Worm (Caenorhabditis elegans): ENCODE data around the gene pink-1.

The pink-1 gene

DNA sequence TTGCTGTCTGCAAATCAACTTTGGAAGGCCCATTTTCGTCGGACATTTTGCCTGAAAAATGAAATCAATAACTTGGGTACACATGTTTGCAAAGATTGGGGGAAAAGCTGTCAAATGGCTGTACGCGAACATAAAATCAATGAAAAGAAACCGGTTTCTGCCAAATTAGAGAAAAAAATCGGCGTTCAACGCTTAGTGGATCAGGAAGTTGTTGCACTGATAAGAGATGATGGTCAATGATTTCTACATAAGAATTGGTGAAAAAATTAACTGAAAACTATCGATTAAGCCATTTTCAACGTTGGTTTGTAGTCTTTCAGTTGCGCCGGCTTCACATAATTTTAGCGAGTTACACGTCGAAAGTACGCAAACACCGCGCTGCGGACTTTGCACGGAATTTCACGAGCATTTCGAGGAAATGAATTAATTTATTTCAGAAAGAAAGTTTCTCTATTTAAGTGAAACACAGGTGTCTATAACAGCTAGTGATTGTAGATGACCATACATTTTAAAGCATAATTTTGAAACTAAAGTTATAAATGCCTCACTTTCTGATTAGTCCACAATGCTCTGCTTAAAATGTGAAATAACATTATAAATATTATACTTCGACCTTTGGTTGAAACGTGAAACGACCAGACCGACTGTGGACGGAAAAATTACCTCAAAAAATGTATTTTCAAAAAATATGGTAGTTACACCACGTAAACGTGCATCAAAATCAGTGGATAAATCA, 34.2 kb upstream of the pink-1 start, which contains the start of the genes F07F6.4 and F07F6.2:
Gene F07F6.4 (minus strand): TSS at position 51 of the 736 bp plus-strand sequence.
Gene F07F6.2 (plus strand): TSS at position 686 of the 736 bp plus-strand sequence.
- TF ChIP-seq F33H1.4 (GFP tag; IDR thresholded peaks at IDR 0.05): no peak
- TF ChIP-seq dpl-1 (GFP tag; optimal IDR thresholded peaks at IDR 0.05): no peak
- TF ChIP-seq attf-5 (GFP tag; optimal IDR thresholded peaks at IDR 0.05): peak; percentile 14
- peak; percentile 89 to 94 for TF ChIP-seq let-607 (tag; optimal IDR thresholded peaks at IDR 0.05)
- no peak for TF ChIP-seq sptf-2 (GFP tag; optimal IDR thresholded peaks at IDR 0.05)
- TF ChIP-seq ama-1 (optimal IDR thresholded peaks at IDR 0.05): no peak
- TF ChIP-seq ama-1 (GFP tag; optimal IDR thresholded peaks at IDR 0.05): no peak
- no peak for TF ChIP-seq F10E7.11 (tag; optimal IDR thresholded peaks at IDR 0.05)
- no peak for TF ChIP-seq nhr-27 (tag; optimal IDR thresholded peaks at IDR 0.05)
- no peak for TF ChIP-seq mcd-1 (GFP tag; IDR thresholded peaks at IDR 0.05)
- no peak for TF ChIP-seq K12H6.12 (tag; optimal IDR thresholded peaks at IDR 0.05)
- TF ChIP-seq snpc-3.4 (tag; optimal IDR thresholded peaks at IDR 0.05): no peak
- no peak for TF ChIP-seq rpc-1 (optimal IDR thresholded peaks at IDR 0.05)
- no peak for TF ChIP-seq rpc-1 (tag; optimal IDR thresholded peaks at IDR 0.05)

DNA sequence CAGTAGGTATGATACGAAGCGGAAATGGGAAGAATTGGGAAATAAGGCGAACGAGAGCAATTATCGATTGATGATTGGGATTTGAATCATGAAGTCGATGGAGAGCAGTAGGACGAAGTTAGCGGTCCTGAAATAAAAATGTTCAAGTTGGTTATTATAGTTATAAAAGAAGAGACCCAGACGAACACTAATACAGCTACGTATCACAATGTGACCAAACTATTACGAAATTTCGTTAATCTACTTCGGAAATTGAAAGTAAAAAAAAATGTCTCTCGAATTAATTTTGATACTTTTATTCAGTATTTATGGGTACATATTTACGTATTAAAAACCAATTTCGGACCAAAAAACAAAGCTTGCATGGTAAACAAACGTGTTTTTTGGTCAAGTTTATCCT, 31.0 kb upstream of the pink-1 start:
- TF ChIP-seq cebp-1 (GFP tag; IDR thresholded peaks at IDR 0.05): peak; percentile 58
- TF ChIP-seq cebp-1 (tag; optimal IDR thresholded peaks at IDR 0.05): peak; percentile 68
- TF ChIP-seq hsf-1 (GFP tag; IDR thresholded peaks at IDR 0.05): no peak
- TF ChIP-seq ets-4 (GFP tag; optimal IDR thresholded peaks at IDR 0.05): no peak
- TF ChIP-seq hrde-1 (tag; optimal IDR thresholded peaks at IDR 0.05; ENCODE audit: borderline replicate concordance): no peak

DNA sequence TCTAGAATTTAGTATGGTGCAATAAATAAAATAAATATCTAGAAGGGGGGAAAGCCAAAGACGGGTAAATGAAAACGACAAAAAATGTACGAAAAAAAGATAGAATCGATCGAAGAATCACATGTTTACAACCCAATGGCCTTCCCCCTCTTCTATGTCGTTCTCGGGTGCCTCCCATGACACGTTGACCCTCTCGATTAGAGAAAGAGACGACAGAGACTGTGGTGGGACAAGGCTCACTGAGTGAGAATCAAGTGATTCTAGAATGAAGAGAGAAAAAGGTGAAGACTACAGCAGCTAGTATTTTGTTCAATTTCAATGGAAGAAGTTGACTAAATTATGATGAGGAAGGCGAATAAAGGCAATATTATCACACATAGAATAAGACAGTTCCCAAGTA, 30.6 kb upstream of the pink-1 start:
- no peak for TF ChIP-seq ekl-4 (GFP tag; IDR thresholded peaks at IDR 0.05)
- TF ChIP-seq hlh-26 (GFP tag; conservative IDR thresholded peaks at IDR 0.05): no peak
- 0 out of 2 replicates have a peak, but pooled peaks have one; percentile 47 for TF ChIP-seq rcor-1 (GFP tag; IDR thresholded peaks at IDR 0.05)
- TF ChIP-seq nhr-80 (tag; optimal IDR thresholded peaks at IDR 0.05): peak; percentile 57
- no peak for TF ChIP-seq zfh-2 (GFP tag; conservative IDR thresholded peaks at IDR 0.05)
- no peak; the same call in 1 of the 2 replicates for TF ChIP-seq cebp-1 (GFP tag; IDR thresholded peaks at IDR 0.05)
- peak; percentile 65 for TF ChIP-seq cebp-1 (tag; optimal IDR thresholded peaks at IDR 0.05)
- TF ChIP-seq snpc-3.4 (tag; optimal IDR thresholded peaks at IDR 0.05): no peak
- no peak for TF ChIP-seq ztf-3 (GFP tag; optimal IDR thresholded peaks at IDR 0.05)
- TF ChIP-seq ama-1 (optimal IDR thresholded peaks at IDR 0.05): no peak
- TF ChIP-seq ama-1 (GFP tag; optimal IDR thresholded peaks at IDR 0.05): no peak
- TF ChIP-seq ztf-22 (GFP tag; optimal IDR thresholded peaks at IDR 0.05): no peak
- no peak for TF ChIP-seq hrde-1 (tag; optimal IDR thresholded peaks at IDR 0.05; ENCODE audit: borderline replicate concordance)
- no peak for TF ChIP-seq F49E8.2 (tag; optimal IDR thresholded peaks at IDR 0.05; ENCODE audit: insufficient read depth)
- TF ChIP-seq F55B11.4 (tag; optimal IDR thresholded peaks at IDR 0.05; ENCODE audit: borderline replicate concordance, insufficient read depth): no peak
- no peak for TF ChIP-seq Y56A3A.18 (GFP tag; IDR thresholded peaks at IDR 0.05)
- peak; percentile 74 for TF ChIP-seq attf-5 (GFP tag; optimal IDR thresholded peaks at IDR 0.05)
- no peak; the same call in 1 of the 2 replicates for TF ChIP-seq hmg-1.2 (GFP tag; IDR thresholded peaks at IDR 0.05)
- no peak for TF ChIP-seq tlf-1 (GFP tag; optimal IDR thresholded peaks at IDR 0.05)
- peak; percentile 18 for TF ChIP-seq lin-54 (GFP tag; optimal IDR thresholded peaks at IDR 0.05)
- no peak for TF ChIP-seq rpc-1 (optimal IDR thresholded peaks at IDR 0.05)
- no peak for TF ChIP-seq rpc-1 (tag; optimal IDR thresholded peaks at IDR 0.05)
- TF ChIP-seq fkh-3 (tag; optimal IDR thresholded peaks at IDR 0.05): no peak
- no peak for TF ChIP-seq ccch-3 (GFP tag; optimal IDR thresholded peaks at IDR 0.05)
- peak; percentile 6 for TF ChIP-seq somi-1 (GFP tag; optimal IDR thresholded peaks at IDR 0.05)
- no peak for TF ChIP-seq snpc-1.1 (tag; optimal IDR thresholded peaks at IDR 0.05; ENCODE audit: insufficient read depth)
- TF ChIP-seq nhr-179 (tag; optimal IDR thresholded peaks at IDR 0.05): no peak
- TF ChIP-seq attf-3 (GFP tag; conservative IDR thresholded peaks at IDR 0.05): no peak
- TF ChIP-seq F57A8.1 (GFP tag; optimal IDR thresholded peaks at IDR 0.05): no peak
- no peak for TF ChIP-seq F10E7.11 (tag; optimal IDR thresholded peaks at IDR 0.05)
- TF ChIP-seq madf-3 (GFP tag; IDR thresholded peaks at IDR 0.05): no peak
- TF ChIP-seq lag-1 (GFP tag; IDR thresholded peaks at IDR 0.05): no peak
- no peak for TF ChIP-seq ztf-18 (tag; optimal IDR thresholded peaks at IDR 0.05)
- no peak for TF ChIP-seq gei-17 (GFP tag; optimal IDR thresholded peaks at IDR 0.05)
